Worm (Caenorhabditis elegans) whole organism, L3 larva: ENCODE results near the gene srxa-8.

ENCODE experiments used
- elt-1 ChIP-seq: fragments of 150-350 bp; optimal IDR thresholded peaks from 2 replicates; lab custom pipeline; 2014; ENCODE audit warnings: missing biosample characterization, missing genetic modification characterization
- fkh-2 ChIP-seq: fragments of 150-350 bp; optimal IDR thresholded peaks from 2 replicates; lab custom pipeline; 2014; ENCODE audit warnings: missing biosample characterization, missing genetic modification reagents, missing genetic modification characterization
- nhr-12 ChIP-seq: fragments of 150-350 bp; optimal IDR thresholded peaks from 2 replicates; lab custom pipeline; 2014; ENCODE audit warnings: missing biosample characterization, missing genetic modification characterization
- pha-4 ChIP-seq: fragments of 150-350 bp; optimal IDR thresholded peaks from 2 replicates; lab custom pipeline; 2014; ENCODE audit warnings: missing biosample characterization, missing genetic modification reagents, missing genetic modification characterization
- unc-62 ChIP-seq: fragments of 150-350 bp; sonication (generic microtip); optimal IDR thresholded peaks from 4 replicates; lab custom pipeline; 2014; ENCODE audit warnings: missing biosample characterization, missing genetic modification reagents, missing genetic modification characterization

ce11 chrX:13347251-13347650 is 38.6 kb upstream of the srxa-8 start:
- TF ChIP-seq elt-1 (tag; lab: Kevin White, UChicago), result no peak
- TF ChIP-seq unc-62 (GFP tag; lab: Kevin White, UChicago), result no peak
- TF ChIP-seq nhr-12 (tag; lab: Kevin White, UChicago), result no peak
- no peak for TF ChIP-seq pha-4 (tag; lab: Kevin White, UChicago)
- TF ChIP-seq fkh-2, result no peak
